Worm (Caenorhabditis elegans): ENCODE measurements around the gene R09H10.5.

ce11 chrIV:10589072-10589471 is 39.6 kb downstream of the R09H10.5 start, which contains the start of gene C43F9.4:
- TF ChIP-seq ama-1 (optimal IDR thresholded peaks at IDR 0.05) (no peak), ceh-13 (GFP tag; optimal IDR thresholded peaks at IDR 0.05) (no peak)
